Worm (Caenorhabditis elegans): ENCODE measurements around the gene F17C11.2.
A peak's percentile ranks its signal among the peaks of the same experiment; 100 is the strongest.

The F17C11.2 gene

DNA sequence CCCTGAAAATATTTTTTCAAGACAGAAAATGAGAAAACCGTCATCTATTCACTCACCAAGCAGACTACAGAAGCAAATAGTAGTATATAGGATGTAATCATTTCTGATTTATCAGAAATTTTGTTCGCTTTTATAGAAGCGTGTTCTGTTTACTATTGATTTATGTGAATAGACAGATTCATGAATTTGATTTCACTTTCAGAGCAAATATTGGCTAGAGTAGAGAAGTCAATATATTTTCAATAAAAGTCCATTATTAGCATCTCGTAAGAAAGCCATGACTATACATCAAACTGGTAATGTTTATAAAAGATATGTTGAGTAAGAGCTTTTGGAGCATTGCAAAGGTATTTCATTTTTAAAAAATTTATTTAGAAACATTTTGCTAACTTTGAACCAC lies 16.8 kb upstream of the F17C11.2 start, which contains the start of gene scvp-1:
Gene scvp-1, minus strand, starts transcription at position 101 of the 400 bp plus-strand sequence.
- TF ChIP-seq W03F9.2 (tag; optimal IDR thresholded peaks at IDR 0.05) (no peak), dao-5 (tag; optimal IDR thresholded peaks at IDR 0.05) (no peak), him-1 (tag; optimal IDR thresholded peaks at IDR 0.05) (no peak)

DNA sequence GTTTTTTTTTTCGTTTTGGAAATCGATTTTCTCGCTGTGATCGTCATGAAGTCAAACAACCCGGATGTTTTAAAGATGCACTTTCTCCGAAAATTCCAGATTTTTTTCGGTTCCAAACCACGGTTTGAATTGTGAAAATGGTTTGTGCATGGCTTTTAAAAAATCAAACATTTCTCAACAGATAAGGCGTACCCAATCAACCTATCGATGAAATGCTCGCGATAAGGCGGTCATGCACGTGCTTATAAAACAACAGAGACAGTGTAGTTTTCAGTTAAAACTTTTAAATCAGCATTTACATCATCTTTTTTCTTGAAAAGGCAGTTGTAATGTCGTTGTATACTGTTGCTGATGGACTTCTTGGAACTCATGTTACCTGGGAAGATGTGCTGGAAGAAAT lies 15.6 kb upstream of the F17C11.2 start, which contains the start of gene F58B4.5:
Gene F58B4.5, plus strand, starts transcription at position 283 of the 400 bp plus-strand sequence.
- TF ChIP-seq W03F9.2 (tag; optimal IDR thresholded peaks at IDR 0.05) (peak; percentile 21), dao-5 (tag; optimal IDR thresholded peaks at IDR 0.05) (no peak), him-1 (tag; optimal IDR thresholded peaks at IDR 0.05) (no peak)

DNA sequence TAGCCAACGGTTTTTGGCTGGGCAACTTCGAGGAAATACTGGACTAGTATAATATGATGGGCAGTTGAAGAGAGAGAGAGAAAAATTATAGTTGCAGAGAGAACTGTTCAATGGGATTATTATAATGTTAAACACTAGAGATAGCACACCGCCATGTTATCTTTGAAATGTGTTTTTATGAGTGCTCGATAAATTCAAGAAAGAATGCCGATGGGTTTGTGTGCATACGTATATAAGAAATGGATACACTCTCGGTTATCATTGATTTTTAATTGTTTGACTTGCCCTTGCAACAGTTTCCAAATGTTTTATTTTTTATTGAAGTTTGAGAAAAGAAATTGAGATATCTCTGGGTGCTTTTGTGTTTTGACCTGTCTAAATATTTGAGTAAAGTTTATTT lies 11.3 kb upstream of the F17C11.2 start, which contains the start of gene F17C11.12:
Gene F17C11.12, minus strand, starts transcription at position 240 of the 400 bp plus-strand sequence.
- no peak for TF ChIP-seq dao-5 (tag; optimal IDR thresholded peaks at IDR 0.05)
- TF ChIP-seq W03F9.2 (tag; optimal IDR thresholded peaks at IDR 0.05): no peak
- TF ChIP-seq him-1 (tag; optimal IDR thresholded peaks at IDR 0.05): no peak

DNA sequence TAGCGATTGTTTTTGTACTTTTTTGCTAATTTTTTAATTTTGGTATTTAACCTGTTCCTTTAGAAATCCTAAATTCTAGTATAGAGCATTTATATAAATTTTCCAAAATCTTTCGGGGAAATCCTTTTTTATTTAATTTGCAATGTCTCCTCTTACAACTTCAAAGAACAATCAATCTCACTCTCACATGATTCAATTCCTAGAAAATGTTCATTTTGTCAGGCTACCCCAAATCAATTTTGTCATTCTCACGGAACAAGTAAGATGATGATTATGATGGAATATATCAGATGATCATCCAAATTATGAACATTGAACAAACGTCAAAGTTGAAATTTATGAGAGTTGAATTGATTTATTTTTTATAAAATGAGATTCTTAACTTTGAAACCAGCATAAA lies 10.7 kb upstream of the F17C11.2 start:
- TF ChIP-seq him-1 (tag; optimal IDR thresholded peaks at IDR 0.05) (no peak), W03F9.2 (tag; optimal IDR thresholded peaks at IDR 0.05) (peak; percentile 10)

DNA sequence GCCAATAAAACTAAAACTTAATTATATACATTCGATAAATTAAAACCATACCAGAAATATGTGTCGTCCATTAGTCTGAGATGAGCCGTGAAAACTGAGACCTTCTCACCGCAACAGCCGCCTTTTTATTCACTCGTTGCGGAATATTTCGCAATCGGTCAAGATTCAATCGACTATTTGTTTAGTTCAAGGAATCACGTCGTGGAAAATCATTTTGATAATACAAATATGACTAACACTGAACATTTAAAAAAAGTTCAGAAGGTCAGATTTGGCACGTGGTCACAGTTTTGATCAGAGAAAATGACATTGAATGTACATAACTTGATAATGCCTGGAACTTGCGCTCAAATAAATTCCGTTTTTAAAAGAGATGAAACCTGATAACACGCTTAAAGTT lies 9.3 kb upstream of the F17C11.2 start, which contains the start of gene F17C11.11:
Gene F17C11.11, minus strand, starts transcription at position 79 of the 400 bp plus-strand sequence.
- TF ChIP-seq W03F9.2 (tag; optimal IDR thresholded peaks at IDR 0.05) (no peak), dao-5 (tag; optimal IDR thresholded peaks at IDR 0.05) (no peak), him-1 (tag; optimal IDR thresholded peaks at IDR 0.05) (no peak)

DNA sequence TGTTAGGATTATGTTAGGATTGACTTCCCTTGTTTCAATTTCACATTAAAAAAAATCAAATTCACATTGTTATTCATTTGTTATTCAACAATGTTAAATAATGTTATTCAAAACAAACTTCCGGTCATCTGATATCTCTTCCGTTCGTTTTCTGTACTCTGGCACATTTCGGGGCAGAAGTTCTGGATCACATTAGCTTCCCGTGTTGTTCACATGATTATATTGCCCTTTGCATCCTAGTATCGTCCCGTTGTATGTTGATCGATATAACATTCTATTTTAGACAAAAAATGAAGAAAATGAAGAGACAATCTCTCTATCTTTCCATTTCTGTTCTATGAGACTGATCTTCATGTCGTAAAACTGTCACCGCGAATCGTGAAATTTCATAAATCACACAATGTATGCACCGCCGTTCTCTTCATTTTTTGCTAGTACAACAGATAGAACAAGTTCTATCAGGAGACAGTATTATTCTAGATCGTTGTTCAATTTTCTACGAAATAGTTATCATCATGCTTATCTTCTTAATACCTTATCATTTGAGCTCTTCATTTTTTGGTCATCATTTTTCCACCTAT lies 8.0 kb upstream of the F17C11.2 start:
- TF ChIP-seq W03F9.2 (tag; optimal IDR thresholded peaks at IDR 0.05) (no peak), him-1 (tag; optimal IDR thresholded peaks at IDR 0.05) (no peak), dao-5 (tag; optimal IDR thresholded peaks at IDR 0.05) (no peak)

DNA sequence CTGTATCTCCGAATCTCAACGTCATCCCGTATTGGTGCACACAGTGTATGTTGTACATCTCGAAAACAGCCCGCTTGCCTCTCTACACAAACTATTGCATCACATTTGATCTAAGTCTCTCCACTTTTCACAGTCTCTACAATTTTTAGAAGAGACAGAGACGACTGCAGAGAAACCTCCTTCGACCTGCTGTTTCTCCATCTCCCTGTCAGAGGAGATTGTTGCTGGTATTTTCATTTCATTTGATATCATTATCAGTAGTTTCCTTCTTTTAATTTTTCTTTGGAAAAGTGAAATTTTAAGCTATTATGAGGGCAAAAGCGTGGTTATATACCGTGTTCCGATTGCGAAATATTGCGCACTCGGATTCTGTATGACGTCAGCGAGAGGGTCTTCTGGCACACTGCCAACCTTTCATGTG lies 7.4 kb upstream of the F17C11.2 start:
- TF ChIP-seq dao-5 (tag; optimal IDR thresholded peaks at IDR 0.05): no peak
- no peak for TF ChIP-seq him-1 (tag; optimal IDR thresholded peaks at IDR 0.05)
- TF ChIP-seq W03F9.2 (tag; optimal IDR thresholded peaks at IDR 0.05): peak; percentile 19

DNA sequence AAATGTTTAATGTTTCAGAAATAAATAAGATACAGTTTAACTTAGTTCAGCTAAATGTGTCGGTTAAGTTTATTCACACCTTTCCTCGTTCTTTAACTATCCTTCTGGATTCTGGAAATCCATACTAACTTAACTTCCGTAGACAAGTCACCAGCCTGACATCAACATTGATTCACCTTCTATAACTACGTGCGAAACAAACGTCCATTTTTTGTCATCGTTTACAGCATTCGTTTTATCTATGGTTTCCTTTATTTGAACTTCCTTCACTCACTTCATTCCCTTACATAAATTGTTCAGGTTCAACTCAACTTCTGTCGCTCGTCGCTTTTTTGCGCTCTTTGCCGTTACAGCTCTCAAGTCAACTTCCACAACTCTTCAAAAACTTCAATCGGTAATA lies 6.9 kb upstream of the F17C11.2 start, which contains the start of gene F17C11.26:
Gene F17C11.26, plus strand, starts transcription at position 301 of the 400 bp plus-strand sequence.
- TF ChIP-seq dao-5 (tag; optimal IDR thresholded peaks at IDR 0.05) (no peak), W03F9.2 (tag; optimal IDR thresholded peaks at IDR 0.05) (no peak), him-1 (tag; optimal IDR thresholded peaks at IDR 0.05) (no peak)

DNA sequence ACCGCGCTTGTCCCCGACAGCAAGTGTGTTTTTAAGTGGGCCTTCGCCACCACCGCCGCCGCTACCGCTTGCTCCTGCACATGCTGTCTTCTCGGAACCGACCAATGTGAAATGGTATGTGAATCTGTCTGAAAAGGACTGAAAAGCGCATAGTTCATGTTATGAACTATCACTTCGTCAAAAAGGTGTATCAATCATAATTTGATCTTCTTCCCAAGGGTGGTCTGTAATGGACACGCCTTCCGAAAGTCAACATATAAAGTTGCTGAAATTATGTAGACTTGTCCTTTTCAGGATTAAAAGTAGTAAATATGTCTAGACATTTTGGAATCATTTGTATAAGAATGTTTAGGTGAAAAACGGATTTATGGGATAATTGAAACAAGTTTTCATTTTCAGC lies 5.9 kb upstream of the F17C11.2 start, which contains the start of gene zip-9:
Gene zip-9, plus strand, starts transcription at position 301 of the 400 bp plus-strand sequence.
- TF ChIP-seq W03F9.2 (tag; optimal IDR thresholded peaks at IDR 0.05) (no peak), dao-5 (tag; optimal IDR thresholded peaks at IDR 0.05) (no peak), him-1 (tag; optimal IDR thresholded peaks at IDR 0.05) (no peak)

DNA sequence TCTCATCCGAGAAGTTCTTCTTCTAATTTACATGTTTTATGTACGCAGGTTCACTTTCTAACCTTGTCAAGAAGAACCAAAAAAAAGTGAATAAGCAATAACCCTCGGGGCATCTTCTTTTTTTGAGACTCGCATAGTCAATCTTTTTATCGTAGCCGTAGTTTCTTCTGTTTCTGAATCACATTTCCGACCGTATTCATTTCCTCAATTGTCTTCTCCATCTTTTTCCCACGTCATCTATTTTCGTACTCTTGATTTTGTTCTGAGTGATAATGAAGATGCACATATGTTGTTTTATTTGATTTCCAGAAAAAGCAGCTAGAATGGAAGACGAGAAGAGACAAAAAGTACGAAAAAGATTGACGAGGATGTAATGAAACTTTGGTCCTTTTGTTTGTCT lies 3.1 kb upstream of the F17C11.2 start:
- TF ChIP-seq dao-5 (tag; optimal IDR thresholded peaks at IDR 0.05) (no peak), him-1 (tag; optimal IDR thresholded peaks at IDR 0.05) (no peak), W03F9.2 (tag; optimal IDR thresholded peaks at IDR 0.05) (no peak)

DNA sequence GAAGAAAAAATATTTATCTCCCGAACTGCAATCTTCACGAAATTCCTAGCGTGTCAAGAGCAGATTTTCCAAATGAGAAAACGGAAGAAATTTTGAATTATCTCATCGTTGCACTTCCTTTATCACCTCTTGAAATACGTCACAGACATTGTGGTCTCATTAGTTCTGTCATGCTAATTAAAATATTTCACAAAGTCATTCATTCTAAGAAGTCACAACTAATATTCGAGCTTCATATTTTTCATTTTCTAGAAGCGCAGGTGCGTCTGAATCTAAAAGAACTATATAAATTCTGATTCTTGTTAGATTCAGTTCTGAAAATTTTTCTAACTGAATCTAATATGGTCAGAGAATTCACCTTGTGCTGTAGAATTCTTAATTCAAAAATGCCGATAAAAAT lies 820 bp upstream of the F17C11.2 start:
- no peak for TF ChIP-seq W03F9.2 (tag; optimal IDR thresholded peaks at IDR 0.05)
- TF ChIP-seq him-1 (tag; optimal IDR thresholded peaks at IDR 0.05): no peak
- TF ChIP-seq dao-5 (tag; optimal IDR thresholded peaks at IDR 0.05): no peak

DNA sequence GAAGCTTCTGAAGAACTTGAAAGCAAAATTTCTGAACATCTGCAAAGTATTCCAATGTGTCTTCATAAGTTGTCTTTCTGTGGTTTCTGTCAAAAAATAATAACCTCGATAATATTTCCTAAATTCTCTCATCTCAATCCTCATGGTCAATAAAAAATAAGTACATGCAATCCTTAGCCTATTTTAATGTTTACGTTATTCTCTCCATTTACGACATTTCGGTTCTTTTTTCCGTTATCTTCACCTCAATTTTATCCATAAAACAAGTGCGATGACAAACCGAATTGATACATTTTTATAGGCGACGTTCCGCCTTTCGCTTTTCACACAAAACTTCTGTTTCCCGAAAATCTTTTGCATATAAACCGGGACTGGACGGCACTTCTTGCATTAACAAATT lies 1.5 kb downstream of the F17C11.2 start, which contains the start of gene col-153:
Gene col-153, plus strand, starts transcription at position 301 of the 400 bp plus-strand sequence.
- no peak for TF ChIP-seq him-1 (tag; optimal IDR thresholded peaks at IDR 0.05)
- TF ChIP-seq dao-5 (tag; optimal IDR thresholded peaks at IDR 0.05): no peak
- TF ChIP-seq W03F9.2 (tag; optimal IDR thresholded peaks at IDR 0.05): no peak

DNA sequence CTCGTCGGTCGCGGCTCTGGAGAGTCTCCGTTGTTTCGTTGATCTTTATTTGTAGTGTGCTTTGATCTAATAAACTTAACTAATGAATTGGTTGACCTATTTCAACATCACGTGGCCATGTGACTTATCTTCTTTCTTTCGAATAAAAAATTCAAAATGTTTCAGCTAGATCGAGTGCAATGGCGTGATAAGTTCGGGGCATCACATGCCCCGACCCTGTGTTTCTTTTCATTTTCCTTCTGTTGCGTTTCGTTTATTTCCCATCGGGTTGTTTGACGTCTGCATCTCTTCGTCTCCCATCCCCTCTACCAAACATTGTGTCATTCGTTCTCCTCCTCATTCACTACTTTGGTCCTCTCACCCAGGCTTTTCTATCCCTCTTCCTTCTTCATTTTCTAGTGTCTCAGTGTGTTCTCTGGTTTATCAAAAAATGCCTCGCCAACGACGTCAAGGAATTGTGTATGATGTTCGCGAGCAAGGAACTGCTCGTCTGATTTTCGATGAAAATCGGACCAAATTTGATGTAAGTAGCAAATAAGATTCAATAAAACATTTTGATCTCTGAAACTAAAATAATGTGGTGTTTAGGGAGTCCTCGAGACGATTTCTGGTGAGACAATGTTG lies 3.7 kb downstream of the F17C11.2 start, which contains the start of gene F17C11.4:
Gene F17C11.4, plus strand, starts transcription at position 206 of the 624 bp plus-strand sequence.
- TF ChIP-seq him-1 (tag; optimal IDR thresholded peaks at IDR 0.05) (no peak), W03F9.2 (tag; optimal IDR thresholded peaks at IDR 0.05) (peak; percentile 62)

DNA sequence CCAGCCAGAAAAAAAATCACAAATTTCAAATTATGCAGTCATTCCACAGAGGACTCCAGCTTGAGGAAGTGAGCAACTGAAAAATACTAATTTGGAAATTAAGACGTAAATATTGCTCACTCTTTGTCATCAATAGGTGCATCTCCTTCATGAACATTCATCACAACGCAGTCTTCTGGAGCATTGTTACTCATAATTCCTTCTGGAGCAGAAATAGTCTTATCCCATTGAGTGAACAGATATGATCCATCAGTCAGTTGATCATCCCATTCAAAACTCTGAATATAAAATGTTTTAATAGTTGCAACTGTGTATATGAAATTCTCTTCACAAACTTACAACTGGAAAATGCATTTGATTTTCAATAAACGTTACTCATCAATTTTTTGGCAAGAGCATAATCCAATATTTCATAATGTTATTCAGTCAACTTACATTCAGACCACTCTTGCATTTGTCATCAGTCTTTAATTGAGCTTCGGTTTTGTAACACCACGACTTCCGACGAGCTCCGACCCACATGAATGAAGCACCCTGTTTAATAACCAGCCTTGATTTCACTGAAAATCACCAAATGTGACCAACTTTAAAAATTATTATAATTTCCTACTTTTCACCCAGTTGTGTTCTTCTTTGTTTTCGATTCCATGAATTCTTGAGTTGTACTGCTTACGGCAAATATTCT lies 5.6 kb downstream of the F17C11.2 start:
- no peak for TF ChIP-seq dao-5 (tag; optimal IDR thresholded peaks at IDR 0.05)
- TF ChIP-seq him-1 (tag; optimal IDR thresholded peaks at IDR 0.05): no peak
- TF ChIP-seq W03F9.2 (tag; optimal IDR thresholded peaks at IDR 0.05): no peak
